Fruit fly (Drosophila melanogaster) whole organism, embryonic: Measurements from ENCODE around the gene inaF-B.

Source experiments
- C15 ChIP-seq: fragments of 200-800 bp; sonication (Bioruptor generic); IDR thresholded peaks from 3 replicates; pipeline ENCODE4 v1.3.6; 2022; ENCODE audit warnings: missing biosample characterization, missing genetic modification characterization
- CG1602 ChIP-seq: fragments of 200-800 bp; sonication (Bioruptor generic); optimal IDR thresholded peaks from 3 replicates; lab custom pipeline; 2016; ENCODE audit warnings: missing biosample characterization, missing genetic modification characterization
- CG2678 ChIP-seq: fragments of 200-800 bp; sonication (Bioruptor generic); optimal IDR thresholded peaks from 3 replicates; lab custom pipeline; 2019; ENCODE audit warnings: missing biosample characterization, mild to moderate bottlenecking, missing genetic modification characterization, moderate library complexity
- CG5953 ChIP-seq: fragments of 200-800 bp; sonication (Bioruptor generic); IDR thresholded peaks from 2 replicates; pipeline ENCODE4 v1.3.6; 2022; ENCODE audit warnings: missing biosample characterization, missing genetic modification characterization
- CG7839 ChIP-seq: fragments of 200-800 bp; sonication (Bioruptor generic); optimal IDR thresholded peaks from 3 replicates; lab custom pipeline; 2018; ENCODE audit warnings: missing biosample characterization, mild to moderate bottlenecking, missing genetic modification characterization, moderate library complexity
- D19B ChIP-seq: fragments of 200-800 bp; sonication (Bioruptor generic); optimal IDR thresholded peaks from 2 replicates; lab custom pipeline; 2017; ENCODE audit warnings: missing biosample characterization, mild to moderate bottlenecking, missing genetic modification characterization
- jigr1 ChIP-seq: fragments of 200-800 bp; sonication (Bioruptor generic); IDR thresholded peaks from 3 replicates; pipeline ENCODE4 v1.3.6; 2022; ENCODE audit warnings: missing biosample characterization, missing genetic modification characterization
- sens ChIP-seq: fragments of 200-800 bp; sonication (Bioruptor generic); peaks from one replicate; lab custom pipeline; 2016; ENCODE audit warnings: missing biosample characterization, missing genetic modification characterization
- zfh1 ChIP-seq: fragments of 200-800 bp; sonication (Bioruptor generic); IDR thresholded peaks from 3 replicates; pipeline ENCODE4 v1.3.6; 2022; ENCODE audit warnings: missing biosample characterization, missing genetic modification characterization

dm6 chrX:11775987-11776587 lies 43.5 kb upstream of the inaF-B start:
- no peak for TF ChIP-seq C15 (GFP tag; lab: Robert Waterston, UW)
- peak; percentile 61 for TF ChIP-seq CG7839
- peak; percentile 92 for TF ChIP-seq sens (GFP tag; lab: Kevin White, UChicago)
- no peak for TF ChIP-seq CG5953 (GFP tag; lab: Robert Waterston, UW)
- TF ChIP-seq D19B (GFP tag; lab: Kevin White, UChicago) = no peak
- TF ChIP-seq CG1602 (GFP tag; lab: Kevin White, UChicago) = peak; percentile 38
- TF ChIP-seq CG2678 (tag; lab: Kevin White, UChicago) = no peak
- peak; percentile 73 for TF ChIP-seq zfh1 (GFP tag; lab: Robert Waterston, UW)
- TF ChIP-seq jigr1 = no peak
